Worm (Caenorhabditis elegans) whole organism, L3 larva: ENCODE data around the gene rpb-4.
A peak's percentile ranks its signal among the peaks of the same experiment; 100 is the strongest.

Experiments used
- ama-1 ChIP-seq: fragments of 150-350 bp; optimal IDR thresholded peaks from 2 replicates; lab custom pipeline; 2018
- ceh-82 ChIP-seq: fragments of 150-350 bp; optimal IDR thresholded peaks from 2 replicates; lab custom pipeline; 2014; ENCODE audit warnings: missing biosample characterization, missing genetic modification characterization
- ceh-9 ChIP-seq: sonication (generic microtip); optimal IDR thresholded peaks from 2 replicates; lab custom pipeline; 2018; ENCODE audit warnings: missing biosample characterization, missing genetic modification characterization
- egl-27 ChIP-seq: sonication (generic microtip); optimal IDR thresholded peaks from 4 replicates; lab custom pipeline; 2017; ENCODE audit warnings: missing biosample characterization, missing genetic modification reagents, missing genetic modification characterization
- egl-5 ChIP-seq: fragments of 150-350 bp; optimal IDR thresholded peaks from 2 replicates; lab custom pipeline; 2017; ENCODE audit warnings: missing biosample characterization, missing genetic modification reagents, missing genetic modification characterization, inconsistent platforms
- elt-1 ChIP-seq: fragments of 150-350 bp; optimal IDR thresholded peaks from 2 replicates; lab custom pipeline; 2014; ENCODE audit warnings: missing biosample characterization, missing genetic modification characterization
- elt-2 ChIP-seq: sonication (generic microtip); optimal IDR thresholded peaks from 2 replicates; lab custom pipeline; 2016; ENCODE audit warnings: missing genetic modification reagents, mild to moderate bottlenecking, missing genetic modification characterization, missing compliant biosample characterization
- elt-3 ChIP-seq, 3 experiments: fragments of 150-350 bp in 1 of 3; sonication (generic microtip) in 2 of 3; optimal IDR thresholded peaks; 2 replicates in 2 of 3; 4 replicates in 1 of 3; lab custom pipeline; 2014 to 2017; ENCODE audit warnings: missing biosample characterization in 3 of 3, missing genetic modification characterization in 3 of 3
- fkh-10 ChIP-seq: sonication (generic microtip); optimal IDR thresholded peaks from 2 replicates; lab custom pipeline; 2017; ENCODE audit warnings: missing biosample characterization, missing genetic modification reagents, missing genetic modification characterization
- fos-1 ChIP-seq: fragments of 150-350 bp; optimal IDR thresholded peaks from 2 replicates; lab custom pipeline; 2014; ENCODE audit warnings: missing biosample characterization, missing genetic modification characterization
- jun-1 ChIP-seq: fragments of 150-350 bp; optimal IDR thresholded peaks from 2 replicates; lab custom pipeline; 2014; ENCODE audit warnings: missing biosample characterization, missing genetic modification reagents, missing genetic modification characterization
- lin-15B ChIP-seq: fragments of 150-350 bp; optimal IDR thresholded peaks from 2 replicates; lab custom pipeline; 2014; ENCODE audit warnings: missing biosample characterization, missing genetic modification characterization
- lin-39 ChIP-seq: fragments of 150-350 bp; optimal IDR thresholded peaks from 2 replicates; lab custom pipeline; 2018; ENCODE audit warnings: missing biosample characterization, missing genetic modification reagents, missing genetic modification characterization
- mdl-1 ChIP-seq: fragments of 150-350 bp; optimal IDR thresholded peaks from 2 replicates; lab custom pipeline; 2014; ENCODE audit warnings: missing biosample characterization, missing genetic modification characterization
- mml-1 ChIP-seq: fragments of 150-350 bp; sonication (generic microtip); optimal IDR thresholded peaks from 3 replicates; lab custom pipeline; 2014; ENCODE audit warnings: missing biosample characterization, missing genetic modification characterization
- nfya-1 ChIP-seq: sonication (generic microtip); optimal IDR thresholded peaks from 2 replicates; lab custom pipeline; 2017; ENCODE audit warnings: missing genetic modification characterization, mild to moderate bottlenecking, missing compliant biosample characterization, antibody characterized with exemption, moderate library complexity; ENCODE audit not compliant: insufficient read depth
- nhr-11 ChIP-seq: fragments of 150-350 bp; optimal IDR thresholded peaks from 2 replicates; lab custom pipeline; 2014; ENCODE audit warnings: missing biosample characterization, missing genetic modification characterization
- nhr-23 ChIP-seq: fragments of 150-350 bp; optimal IDR thresholded peaks from 2 replicates; lab custom pipeline; 2014; ENCODE audit warnings: missing biosample characterization, missing genetic modification reagents, missing genetic modification characterization
- nhr-237 ChIP-seq: fragments of 150-350 bp; optimal IDR thresholded peaks from 2 replicates; lab custom pipeline; 2014; ENCODE audit warnings: missing biosample characterization, missing genetic modification characterization
- nhr-25 ChIP-seq: sonication (generic microtip); optimal IDR thresholded peaks from 2 replicates; lab custom pipeline; 2017; ENCODE audit warnings: missing biosample characterization, missing genetic modification characterization
- nhr-28 ChIP-seq: fragments of 150-350 bp; optimal IDR thresholded peaks from 2 replicates; lab custom pipeline; 2014; ENCODE audit warnings: missing biosample characterization, missing genetic modification characterization
- nhr-43 ChIP-seq: sonication (generic microtip); optimal IDR thresholded peaks from 2 replicates; lab custom pipeline; 2016; ENCODE audit warnings: mild to moderate bottlenecking, missing genetic modification characterization, missing compliant biosample characterization; ENCODE audit not compliant: poor library complexity, severe bottlenecking
- nhr-76 ChIP-seq: fragments of 150-350 bp; sonication (generic microtip); optimal IDR thresholded peaks from 5 replicates; lab custom pipeline; 2014; ENCODE audit warnings: missing biosample characterization, missing genetic modification characterization
- pha-4 ChIP-seq: fragments of 150-350 bp; optimal IDR thresholded peaks from 2 replicates; lab custom pipeline; 2014; ENCODE audit warnings: missing biosample characterization, missing genetic modification reagents, missing genetic modification characterization
- sea-2 ChIP-seq: fragments of 150-350 bp; sonication (generic microtip); optimal IDR thresholded peaks from 4 replicates; lab custom pipeline; 2014; ENCODE audit warnings: missing biosample characterization, missing genetic modification reagents, missing genetic modification characterization
- skn-1 ChIP-seq: fragments of 150-350 bp; optimal IDR thresholded peaks from 2 replicates; lab custom pipeline; 2014; ENCODE audit warnings: missing biosample characterization, missing genetic modification characterization
- tbx-2 ChIP-seq: sonication (generic microtip); optimal IDR thresholded peaks from 2 replicates; lab custom pipeline; 2016; ENCODE audit warnings: mild to moderate bottlenecking, missing genetic modification characterization, missing compliant biosample characterization
- unc-39 ChIP-seq: sonication (generic microtip); optimal IDR thresholded peaks from 4 replicates; lab custom pipeline; 2017; ENCODE audit warnings: missing biosample characterization, missing genetic modification characterization
- unc-62 ChIP-seq: fragments of 150-350 bp; sonication (generic microtip); optimal IDR thresholded peaks from 4 replicates; lab custom pipeline; 2014; ENCODE audit warnings: missing biosample characterization, missing genetic modification reagents, missing genetic modification characterization
- zag-1 ChIP-seq: fragments of 150-350 bp; optimal IDR thresholded peaks from 2 replicates; lab custom pipeline; 2014; ENCODE audit warnings: missing biosample characterization, missing genetic modification characterization

Gene rpb-4

DNA sequence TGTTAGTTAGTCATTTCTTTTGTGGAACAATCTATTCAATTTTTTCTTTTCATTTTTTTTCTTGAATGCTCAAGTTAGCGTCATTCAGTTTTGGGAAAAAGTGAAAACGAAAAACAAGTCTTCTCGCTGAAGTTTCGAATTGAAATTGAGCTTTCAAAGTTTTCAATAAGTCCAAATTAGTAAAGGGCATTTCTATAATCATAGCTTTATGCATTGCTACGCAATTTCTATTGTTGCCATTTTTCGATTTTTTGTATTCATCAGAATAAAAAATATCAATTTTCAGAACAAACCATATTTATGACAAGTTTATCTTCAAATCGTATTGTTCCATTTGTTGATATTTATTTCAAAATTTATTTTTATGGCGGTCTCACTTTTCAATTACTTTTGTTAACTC is 33.9 kb downstream of the rpb-4 start, which contains the start of gene srd-55:
Gene srd-55, plus strand, starts transcription at position 301 of the 400 bp plus-strand sequence.
- TF ChIP-seq ceh-82 (tag; lab: Kevin White, UChicago) (no peak), nfya-1 (tag; lab: Kevin White, UChicago) (no peak), elt-1 (tag; lab: Kevin White, UChicago) (no peak)

- TF ChIP-seq nhr-25 (tag; lab: Kevin White, UChicago) (no peak), nhr-28 (tag; lab: Kevin White, UChicago) (no peak), egl-5 (tag; lab: Kevin White, UChicago) (no peak), fkh-10 (no peak), nhr-76 (tag; lab: Kevin White, UChicago) (no peak), pha-4 (tag; lab: Kevin White, UChicago) (no peak), skn-1 (tag; lab: Kevin White, UChicago) (no peak), fos-1 (tag; lab: Kevin White, UChicago) (no peak), nhr-11 (no peak), nhr-237 (tag; lab: Kevin White, UChicago) (no peak), ceh-9 (tag; lab: Kevin White, UChicago) (no peak), unc-39 (tag; lab: Kevin White, UChicago) (no peak), sea-2 (GFP tag; lab: Kevin White, UChicago) (no peak), mml-1 (tag; lab: Kevin White, UChicago) (no peak), lin-15B (tag; lab: Kevin White, UChicago) (no peak), elt-2 (no peak), ceh-82 (tag; lab: Kevin White, UChicago) (no peak)
Measured at ce11 chrII:7411930-7412329, 37.6 kb downstream of the rpb-4 start, which contains the start of gene K02A2.5. Gene K02A2.5, minus strand, starts transcription at chrII:7412030.

DNA sequence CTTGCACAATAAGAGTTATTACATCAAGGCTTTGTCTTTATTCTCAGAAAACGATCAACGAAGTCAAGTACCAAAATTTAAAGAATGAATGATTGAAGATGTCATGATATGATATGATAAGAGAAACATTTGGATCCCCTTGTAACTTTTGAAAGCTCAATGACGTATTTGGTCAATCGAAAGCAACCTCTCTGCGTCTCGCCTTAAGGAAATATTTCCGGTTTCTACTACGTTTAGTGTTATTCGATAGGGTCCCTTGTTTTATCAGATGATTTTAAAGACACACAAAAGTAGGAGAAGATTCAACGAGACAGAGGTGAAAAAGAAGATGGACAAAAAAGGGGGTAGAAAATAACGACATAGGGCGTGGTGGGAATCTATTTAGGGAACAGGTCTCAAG is 39.0 kb downstream of the rpb-4 start:
- TF ChIP-seq ceh-82 (tag; lab: Kevin White, UChicago) (no peak), mdl-1 (no peak), jun-1 (tag; lab: Kevin White, UChicago) (no peak), nhr-25 (tag; lab: Kevin White, UChicago) (peak; percentile 43), nhr-23 (tag; lab: Kevin White, UChicago) (peak; percentile 31), ama-1 (lab: Kevin White, UChicago) (no peak), nhr-11 (no peak), elt-3 (tag; optimal IDR thresholded peaks at IDR 0.05; lab: Kevin White, UChicago) (peak in 2 of 3 experiments; percentile 57 to 83), nhr-237 (tag; lab: Kevin White, UChicago) (no peak), nhr-43 (peak; percentile 44), skn-1 (tag; lab: Kevin White, UChicago) (no peak), nhr-76 (tag; lab: Kevin White, UChicago) (no peak), unc-39 (tag; lab: Kevin White, UChicago) (no peak)

DNA sequence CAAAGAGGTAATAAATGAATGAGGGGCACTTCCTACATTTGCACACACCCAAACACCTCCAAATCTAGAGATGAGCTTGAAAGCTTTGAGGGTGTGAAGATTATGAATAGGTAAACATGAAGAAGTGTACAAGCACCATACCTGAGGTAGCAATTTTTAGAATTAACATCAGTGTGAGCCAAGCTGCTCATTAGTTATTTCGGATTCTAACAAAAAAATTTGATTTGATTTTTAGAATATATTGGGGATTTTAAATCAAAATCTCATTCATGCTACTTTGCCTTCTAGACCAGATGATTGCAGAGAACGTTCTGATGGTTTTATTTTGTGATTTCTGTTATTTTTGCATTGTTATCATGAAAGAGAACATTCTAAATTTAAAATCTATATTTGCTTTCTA is 39.5 kb downstream of the rpb-4 start:
- TF ChIP-seq unc-62 (GFP tag; lab: Kevin White, UChicago), result no peak
- no peak for TF ChIP-seq elt-1 (tag; lab: Kevin White, UChicago)
- TF ChIP-seq elt-3 (tag; optimal IDR thresholded peaks at IDR 0.05; lab: Kevin White, UChicago), result no peak
- no peak for TF ChIP-seq lin-15B (tag; lab: Kevin White, UChicago)
- no peak for TF ChIP-seq nhr-237 (tag; lab: Kevin White, UChicago)
- no peak for TF ChIP-seq nhr-43
- TF ChIP-seq egl-27 (tag; lab: Kevin White, UChicago), result no peak
- no peak for TF ChIP-seq zag-1
- TF ChIP-seq fos-1 (tag; lab: Kevin White, UChicago), result no peak
- no peak for TF ChIP-seq egl-5 (tag; lab: Kevin White, UChicago)
- TF ChIP-seq elt-2, result no peak
- TF ChIP-seq tbx-2 (tag; lab: Kevin White, UChicago), result no peak
- TF ChIP-seq lin-39 (tag; lab: Kevin White, UChicago), result no peak
- no peak for TF ChIP-seq sea-2 (GFP tag; lab: Kevin White, UChicago)
- no peak for TF ChIP-seq mdl-1
- no peak for TF ChIP-seq nhr-76 (tag; lab: Kevin White, UChicago)
- no peak for TF ChIP-seq mml-1 (tag; lab: Kevin White, UChicago)

DNA sequence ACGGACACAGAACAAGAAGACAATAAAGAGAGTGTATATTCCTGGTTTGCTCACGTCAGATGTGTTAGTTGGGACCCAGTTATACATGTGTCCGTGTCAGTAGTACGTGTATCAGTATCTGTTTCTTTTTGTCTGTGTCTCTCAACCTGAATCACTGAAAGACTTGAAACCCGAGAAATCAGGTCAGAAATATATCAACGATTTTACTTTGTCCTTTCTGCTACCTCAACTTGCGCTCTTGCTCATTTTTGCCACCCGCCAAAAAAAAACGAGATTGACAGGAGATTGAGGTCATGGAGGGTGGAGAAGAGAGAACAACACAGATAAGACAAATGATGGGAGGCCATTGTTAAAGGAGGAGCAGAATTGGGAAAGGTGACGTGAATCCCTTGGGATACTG is 45.3 kb downstream of the rpb-4 start:
- TF ChIP-seq lin-39 (tag; lab: Kevin White, UChicago) (peak; percentile 27), fkh-10 (no peak)
- TF ChIP-seq, all 47 proteins: peak for 1

- peak; percentile 73 for TF ChIP-seq elt-2
- TF ChIP-seq lin-39 (tag; lab: Kevin White, UChicago), result no peak
Measured at ce11 chrII:7420157-7420556, 45.9 kb downstream of the rpb-4 start.
